Fruit fly (Drosophila melanogaster) whole organism: ENCODE results near the gene spn-E.

Experiments
- CG8478 ChIP-seq: fragments of >200 bp; optimal IDR thresholded peaks from 2 replicates; lab custom pipeline; 2018; ENCODE audit warnings: inconsistent platforms
- pan ChIP-seq: fragments of >200 bp; optimal IDR thresholded peaks from 2 replicates; lab custom pipeline; 2017
- psq ChIP-seq: fragments of >200 bp; optimal IDR thresholded peaks from 2 replicates; lab custom pipeline; 2017
- usp ChIP-seq: fragments of >200 bp; optimal IDR thresholded peaks from 2 replicates; lab custom pipeline; 2017; ENCODE audit warnings: missing biosample characterization, missing genetic modification characterization, mixed read lengths

DNA sequence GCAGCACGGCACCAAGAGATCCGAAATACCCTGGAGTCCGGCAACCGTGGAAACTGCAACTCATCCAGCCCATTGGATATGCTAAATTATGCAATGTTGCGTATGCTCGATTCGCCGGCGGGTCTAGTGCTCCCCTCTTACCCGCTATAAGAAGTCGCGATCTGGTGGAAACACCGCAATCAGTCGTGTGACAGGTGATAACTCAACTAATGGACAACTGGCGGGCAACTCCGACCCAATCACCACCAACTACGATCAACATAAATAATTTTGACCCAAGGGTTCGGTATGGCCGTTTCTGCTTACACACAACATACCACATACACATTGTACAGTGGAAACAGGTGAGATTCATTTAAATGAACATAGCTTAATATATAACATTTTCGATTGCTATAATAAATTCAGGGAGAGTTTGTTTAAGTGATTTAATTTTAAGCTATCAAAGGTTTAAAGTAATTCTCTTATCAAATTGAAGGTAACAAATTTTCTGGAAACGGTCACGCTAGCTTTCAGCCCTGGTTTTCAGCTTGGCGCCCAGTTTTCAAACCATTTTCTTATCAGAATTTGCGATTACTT is 20.1 kb downstream of the spn-E start, which contains the start of gene Hmt-1:
- TF ChIP-seq pan (lab: Kevin White, UChicago) (no peak), psq (lab: Kevin White, UChicago) (no peak), CG8478 (lab: Kevin White, UChicago) (no peak), usp (GFP tag; lab: Kevin White, UChicago) (no peak)
